Worm (Caenorhabditis elegans) whole organism, late embryonic: ENCODE data around the gene sod-5.

Source experiments
- K09A11.1 ChIP-seq: sonication (generic microtip); optimal IDR thresholded peaks from 2 replicates; lab custom pipeline; 2017; ENCODE audit warnings: antibody characterized with exemption, mild to moderate bottlenecking, missing genetic modification characterization, missing compliant biosample characterization; ENCODE audit not compliant: insufficient read depth
- T23F11.4 ChIP-seq: fragments of 200-800 bp; sonication (Bioruptor generic); optimal IDR thresholded peaks from 2 replicates; lab custom pipeline; 2018; ENCODE audit warnings: mild to moderate bottlenecking, missing genetic modification characterization, missing compliant biosample characterization
- ahr-1 ChIP-seq: sonication (generic microtip); optimal IDR thresholded peaks from 2 replicates; lab custom pipeline; 2016; ENCODE audit warnings: missing genetic modification characterization, missing compliant biosample characterization
- ceh-18 ChIP-seq: sonication (generic microtip); optimal IDR thresholded peaks from 2 replicates; lab custom pipeline; 2016; ENCODE audit warnings: missing genetic modification characterization, missing compliant biosample characterization
- ceh-19 ChIP-seq: fragments of 200-800 bp; sonication (Bioruptor generic); optimal IDR thresholded peaks from 2 replicates; lab custom pipeline; 2018; ENCODE audit warnings: mild to moderate bottlenecking, missing genetic modification characterization, missing compliant biosample characterization
- ceh-22 ChIP-seq: sonication (generic microtip); optimal IDR thresholded peaks from 2 replicates; lab custom pipeline; 2017; ENCODE audit warnings: missing biosample characterization, missing genetic modification characterization
- ceh-34 ChIP-seq: sonication (generic microtip); optimal IDR thresholded peaks from 2 replicates; lab custom pipeline; 2016; ENCODE audit warnings: mild to moderate bottlenecking, missing genetic modification characterization, missing compliant biosample characterization
- ceh-45 ChIP-seq: fragments of 200-800 bp; sonication (Bioruptor generic); IDR thresholded peaks from 2 replicates; pipeline ENCODE4 v1.3.6; 2022; ENCODE audit warnings: missing genetic modification reagents, missing genetic modification characterization, missing compliant biosample characterization
- ceh-6 ChIP-seq: fragments of 200-800 bp; sonication (Bioruptor generic); optimal IDR thresholded peaks from 2 replicates; lab custom pipeline; 2018; ENCODE audit warnings: mild to moderate bottlenecking, missing genetic modification characterization, missing compliant biosample characterization
- che-1 ChIP-seq: sonication (generic microtip); optimal IDR thresholded peaks from 2 replicates; lab custom pipeline; 2016; ENCODE audit warnings: mild to moderate bottlenecking, missing genetic modification characterization, missing compliant biosample characterization
- dmd-4 ChIP-seq: sonication (generic microtip); optimal IDR thresholded peaks from 2 replicates; lab custom pipeline; 2016; ENCODE audit warnings: borderline replicate concordance, missing genetic modification characterization, missing compliant biosample characterization
- dve-1 ChIP-seq: sonication (generic microtip); optimal IDR thresholded peaks from 2 replicates; lab custom pipeline; 2017; ENCODE audit warnings: antibody characterized with exemption, mild to moderate bottlenecking, missing genetic modification characterization, missing compliant biosample characterization
- elt-2 ChIP-seq: sonication (generic microtip); optimal IDR thresholded peaks from 2 replicates; lab custom pipeline; 2016; ENCODE audit warnings: missing genetic modification reagents, missing genetic modification characterization, missing compliant biosample characterization
- fkh-6 ChIP-seq: sonication (generic microtip); optimal IDR thresholded peaks from 2 replicates; lab custom pipeline; 2016; ENCODE audit warnings: missing genetic modification characterization, missing compliant biosample characterization
- lim-6 ChIP-seq: sonication (generic microtip); optimal IDR thresholded peaks from 2 replicates; lab custom pipeline; 2016; ENCODE audit warnings: missing genetic modification characterization, missing compliant biosample characterization
- lin-11 ChIP-seq: fragments of 200-800 bp; sonication (Bioruptor generic); optimal IDR thresholded peaks from 2 replicates; lab custom pipeline; 2018; ENCODE audit warnings: mild to moderate bottlenecking, missing genetic modification characterization, missing compliant biosample characterization
- mec-3 ChIP-seq: sonication (generic microtip); optimal IDR thresholded peaks from 2 replicates; lab custom pipeline; 2016; ENCODE audit warnings: borderline replicate concordance, missing genetic modification characterization, missing compliant biosample characterization
- nfya-1 ChIP-seq: sonication (generic microtip); optimal IDR thresholded peaks from 2 replicates; lab custom pipeline; 2017; ENCODE audit warnings: missing genetic modification characterization, mild to moderate bottlenecking, missing compliant biosample characterization, antibody characterized with exemption, moderate library complexity
- nhr-11 ChIP-seq: fragments of 150-350 bp; optimal IDR thresholded peaks from 2 replicates; lab custom pipeline; 2014; ENCODE audit warnings: missing biosample characterization, missing genetic modification characterization
- nhr-232 ChIP-seq: sonication (generic microtip); optimal IDR thresholded peaks from 2 replicates; lab custom pipeline; 2016; ENCODE audit warnings: missing genetic modification characterization, missing compliant biosample characterization
- odd-2 ChIP-seq: sonication (generic microtip); optimal IDR thresholded peaks from 2 replicates; lab custom pipeline; 2017; ENCODE audit warnings: antibody characterized with exemption, mild to moderate bottlenecking, missing genetic modification characterization, missing compliant biosample characterization
- pha-2 ChIP-seq: sonication (generic microtip); optimal IDR thresholded peaks from 2 replicates; lab custom pipeline; 2017; ENCODE audit warnings: mild to moderate bottlenecking, missing genetic modification characterization, missing compliant biosample characterization
- pha-4 ChIP-seq: fragments of 150-350 bp; optimal IDR thresholded peaks from 2 replicates; lab custom pipeline; 2018; ENCODE audit warnings: missing biosample characterization, missing genetic modification reagents, missing genetic modification characterization
- pqm-1 ChIP-seq: sonication (generic microtip); optimal IDR thresholded peaks from 2 replicates; lab custom pipeline; 2016; ENCODE audit warnings: missing genetic modification characterization, missing compliant biosample characterization
- ref-2 ChIP-seq: sonication (generic microtip); optimal IDR thresholded peaks from 2 replicates; lab custom pipeline; 2016; ENCODE audit warnings: missing genetic modification characterization, missing compliant biosample characterization
- rnt-1 ChIP-seq: sonication (generic microtip); optimal IDR thresholded peaks from 2 replicates; lab custom pipeline; 2016; ENCODE audit warnings: missing genetic modification characterization, missing compliant biosample characterization
- sdc-2 ChIP-seq: sonication (generic microtip); optimal IDR thresholded peaks from 2 replicates; lab custom pipeline; 2016; ENCODE audit warnings: missing genotype, missing genetic modification characterization, missing compliant biosample characterization
- ttx-3 ChIP-seq: sonication (generic microtip); optimal IDR thresholded peaks from 2 replicates; lab custom pipeline; 2016; ENCODE audit warnings: missing genetic modification reagents, missing genetic modification characterization, missing compliant biosample characterization
- unc-3 ChIP-seq, 2 experiments: fragments of 200-800 bp in 1 of 2; sonication (Bioruptor generic) in 1 of 2; sonication (generic microtip) in 1 of 2; conservative IDR thresholded peaks in 1 of 2; optimal IDR thresholded peaks in 1 of 2; 2 replicates each; pipeline versions ENCODE4 v1.3.6 to Lab custom; 2016 to 2022; ENCODE audit warnings: missing compliant biosample characterization in 2 of 2, missing genetic modification characterization in 2 of 2, missing genetic modification reagents in 1 of 2
- zip-5 ChIP-seq: sonication (generic microtip); optimal IDR thresholded peaks from 2 replicates; lab custom pipeline; 2016; ENCODE audit warnings: missing genetic modification characterization, missing compliant biosample characterization

sod-5 gene

ce11 chrII:4417333-4417732, at the start of gene sod-5:
Gene sod-5, plus strand, starts transcription at chrII:4417633.
- TF ChIP-seq ceh-19 (GFP tag; lab: Kevin White, UChicago) (no peak), lim-6 (tag; lab: Kevin White, UChicago) (no peak), nfya-1 (no peak), fkh-6 (tag; lab: Kevin White, UChicago) (no peak), zip-5 (tag; lab: Kevin White, UChicago) (no peak), pqm-1 (tag; lab: Kevin White, UChicago) (no peak), K09A11.1 (tag; lab: Kevin White, UChicago) (no peak), ref-2 (tag; lab: Kevin White, UChicago) (no peak), rnt-1 (no peak), odd-2 (no peak), ceh-22 (tag; lab: Kevin White, UChicago) (no peak), sdc-2 (tag; lab: Kevin White, UChicago) (no peak), ceh-18 (tag; lab: Kevin White, UChicago) (no peak), ceh-6 (GFP tag; lab: Kevin White, UChicago) (no peak), pha-4 (tag; lab: Kevin White, UChicago) (no peak), ceh-45 (no peak), nhr-11 (no peak), che-1 (tag; lab: Kevin White, UChicago) (no peak)

ce11 chrII:4367923-4368322, 49.5 kb upstream of the sod-5 start, which contains the start of gene try-9:
Gene try-9, plus strand, starts transcription at chrII:4368223.
- no peak for TF ChIP-seq T23F11.4 (GFP tag; lab: Kevin White, UChicago)
- no peak for TF ChIP-seq pha-2 (tag; lab: Kevin White, UChicago)

- no peak for TF ChIP-seq unc-3 (GFP tag; conservative IDR thresholded peaks at IDR 0.05; lab: Robert Waterston, UW)
- TF ChIP-seq unc-3 (tag; optimal IDR thresholded peaks at IDR 0.05; lab: Kevin White, UChicago), result no peak
These were observed 47.7 kb upstream of the sod-5 start for ce11 chrII:4369715-4370114.

ce11 chrII:4370842-4371241, 46.6 kb upstream of the sod-5 start:
- no peak for TF ChIP-seq ahr-1 (tag; lab: Kevin White, UChicago)
- no peak for TF ChIP-seq ceh-45
- no peak for TF ChIP-seq ceh-34 (tag; lab: Kevin White, UChicago)
- TF ChIP-seq elt-2 (tag; lab: Kevin White, UChicago), result no peak
- no peak for TF ChIP-seq mec-3 (tag; lab: Kevin White, UChicago)
- no peak for TF ChIP-seq zip-5 (tag; lab: Kevin White, UChicago)

ce11 chrII:4372406-4372805, 45.0 kb upstream of the sod-5 start, which contains the start of gene paic-1:
Gene paic-1, minus strand, starts transcription at chrII:4372525.
- peak; percentile 74 for TF ChIP-seq elt-2 (tag; lab: Kevin White, UChicago)
- TF ChIP-seq lin-11 (tag; lab: Kevin White, UChicago), result no peak
- no peak for TF ChIP-seq dmd-4

- TF ChIP-seq mec-3 (tag; lab: Kevin White, UChicago) (no peak), fkh-6 (tag; lab: Kevin White, UChicago) (peak; percentile 48), ceh-45 (no peak), pqm-1 (tag; lab: Kevin White, UChicago) (no peak)
These were observed 44.5 kb upstream of the sod-5 start for ce11 chrII:4372867-4373397.

- no peak for TF ChIP-seq nhr-232 (tag; lab: Kevin White, UChicago)
- no peak for TF ChIP-seq pqm-1 (tag; lab: Kevin White, UChicago)
- no peak for TF ChIP-seq dve-1 (tag; lab: Kevin White, UChicago)
- no peak for TF ChIP-seq ceh-18 (tag; lab: Kevin White, UChicago)
- no peak for TF ChIP-seq ttx-3 (tag; lab: Kevin White, UChicago)
These were observed 42.5 kb upstream of the sod-5 start for ce11 chrII:4374885-4375284.
